Worm (Caenorhabditis elegans): Measurements from ENCODE around the gene cnt-1.

DNA sequence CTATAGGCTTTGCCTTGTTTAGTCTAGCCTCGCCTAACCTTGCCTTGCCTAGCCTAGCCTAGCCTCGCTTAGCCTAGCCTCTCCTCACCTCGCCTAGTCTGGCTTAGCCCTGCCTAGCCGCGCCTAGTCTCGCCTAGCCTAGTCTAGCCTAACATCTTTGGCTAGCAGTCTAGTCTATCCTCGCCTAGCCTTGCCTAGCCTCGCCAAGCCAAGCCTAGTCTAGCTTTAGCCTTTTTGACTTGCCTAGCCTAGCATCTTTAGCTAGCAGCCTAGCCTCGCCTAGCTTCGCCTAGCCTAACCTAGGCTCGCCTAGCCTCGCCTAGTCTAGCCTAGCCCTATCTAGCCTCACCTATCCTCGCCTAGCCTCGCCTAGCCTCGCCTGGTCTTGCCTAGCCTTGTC, 22.3 kb upstream of the cnt-1 start:
- TF ChIP-seq fkh-10 (GFP tag; optimal IDR thresholded peaks at IDR 0.05) (no peak), egl-5 (tag; optimal IDR thresholded peaks at IDR 0.05) (no peak), nhr-12 (tag; optimal IDR thresholded peaks at IDR 0.05) (no peak), nhr-11 (tag; optimal IDR thresholded peaks at IDR 0.05) (no peak), egl-27 (tag; optimal IDR thresholded peaks at IDR 0.05) (no peak), nhr-28 (tag; optimal IDR thresholded peaks at IDR 0.05) (no peak)

All from whole organism, L3 larva.